Fruit fly (Drosophila melanogaster) whole organism, embryonic: ENCODE data around the gene CG13124.

ENCODE experiments used
- Atf-2 ChIP-seq: fragments of 200-800 bp; sonication (Bioruptor generic); optimal IDR thresholded peaks from 2 replicates; lab custom pipeline; 2016; ENCODE audit warnings: missing biosample characterization, missing genetic modification characterization
- B-H1 ChIP-seq: fragments of 200-800 bp; sonication (Bioruptor generic); IDR thresholded peaks from 3 replicates; pipeline ENCODE4 v1.3.6; 2022; ENCODE audit warnings: missing biosample characterization, missing genetic modification characterization
- CG1602 ChIP-seq: fragments of 200-800 bp; sonication (Bioruptor generic); optimal IDR thresholded peaks from 3 replicates; lab custom pipeline; 2016; ENCODE audit warnings: missing biosample characterization, missing genetic modification characterization
- CG17568 ChIP-seq: fragments of 200-800 bp; sonication (Bioruptor generic); optimal IDR thresholded peaks from 2 replicates; lab custom pipeline; 2018; ENCODE audit warnings: missing biosample characterization, mild to moderate bottlenecking, missing genetic modification characterization, moderate library complexity
- CG1792 ChIP-seq: fragments of 200-800 bp; sonication (Bioruptor generic); optimal IDR thresholded peaks from 2 replicates; lab custom pipeline; 2016; ENCODE audit warnings: missing biosample characterization, missing genetic modification characterization
- CG2129 ChIP-seq: fragments of 200-800 bp; sonication (Bioruptor generic); IDR thresholded peaks from 2 replicates; pipeline ENCODE4 v1.3.6; 2022; ENCODE audit warnings: missing biosample characterization, missing genetic modification characterization; ENCODE audit not compliant: partially characterized antibody
- CG32772 ChIP-seq: fragments of 200-800 bp; sonication (Bioruptor generic); IDR thresholded peaks from 2 replicates; pipeline ENCODE4 v1.3.6; 2022; ENCODE audit warnings: missing biosample characterization, missing genetic modification characterization
- CG33557 ChIP-seq: fragments of 200-800 bp; sonication (Bioruptor generic); optimal IDR thresholded peaks from 2 replicates; lab custom pipeline; 2019; ENCODE audit warnings: missing biosample characterization, mild to moderate bottlenecking, missing genetic modification characterization, moderate library complexity
- CG34224 ChIP-seq: fragments of 200-800 bp; sonication (Bioruptor generic); IDR thresholded peaks from 3 replicates; pipeline ENCODE4 v1.3.6; 2022; ENCODE audit warnings: missing biosample characterization, missing genetic modification characterization; ENCODE audit not compliant: partially characterized antibody
- CG3995 ChIP-seq: fragments of 200-800 bp; sonication (Bioruptor generic); optimal IDR thresholded peaks from 3 replicates; lab custom pipeline; 2016; ENCODE audit warnings: missing biosample characterization, missing genetic modification characterization
- CG8281 ChIP-seq: fragments of 200-800 bp; sonication (Bioruptor generic); optimal IDR thresholded peaks from 2 replicates; lab custom pipeline; 2018; ENCODE audit warnings: missing biosample characterization, mild to moderate bottlenecking, missing genetic modification characterization, moderate library complexity
- CG8478 ChIP-seq: fragments of >200 bp; optimal IDR thresholded peaks from 2 replicates; lab custom pipeline; 2018
- CG8944 ChIP-seq: fragments of 200-800 bp; sonication (Bioruptor generic); optimal IDR thresholded peaks from 3 replicates; lab custom pipeline; 2016; ENCODE audit warnings: missing biosample characterization, missing genetic modification characterization
- CHES-1-like ChIP-seq: fragments of 200-800 bp; sonication (Bioruptor generic); optimal IDR thresholded peaks from 2 replicates; lab custom pipeline; 2016; ENCODE audit warnings: missing biosample characterization, missing genetic modification characterization
- Doc3 ChIP-seq: fragments of 200-800 bp; sonication (Bioruptor generic); IDR thresholded peaks from 3 replicates; pipeline ENCODE4 v1.3.6; 2022; ENCODE audit warnings: missing biosample characterization, missing genetic modification characterization; ENCODE audit not compliant: partially characterized antibody
- Eip74EF ChIP-seq, 2 experiments: fragments of 200-800 bp in 1 of 2; fragments of >200 bp in 1 of 2; sonication (Bioruptor generic) in 1 of 2; optimal IDR thresholded peaks; 2 replicates each; lab custom pipeline; 2017 to 2019; ENCODE audit warnings: missing biosample characterization in 2 of 2, missing genetic modification characterization in 2 of 2, mild to moderate bottlenecking in 1 of 2, moderate library complexity in 1 of 2
- Elba2 ChIP-seq: fragments of 200-800 bp; sonication (Bioruptor generic); optimal IDR thresholded peaks from 3 replicates; lab custom pipeline; 2016; ENCODE audit warnings: missing biosample characterization, missing genetic modification characterization
- Ets65A ChIP-seq: fragments of 200-800 bp; sonication (Bioruptor generic); peaks from one replicate; lab custom pipeline; 2016; ENCODE audit warnings: missing biosample characterization, missing genetic modification characterization
- Gug ChIP-seq: fragments of 200-800 bp; sonication (Bioruptor generic); IDR thresholded peaks from 4 replicates; pipeline ENCODE4 v1.3.6; 2022; ENCODE audit warnings: missing biosample characterization, missing genetic modification characterization
- HLH4C ChIP-seq: fragments of 200-800 bp; sonication (Bioruptor generic); IDR thresholded peaks from 3 replicates; pipeline ENCODE4 v1.3.6; 2022; ENCODE audit warnings: missing biosample characterization, missing genetic modification characterization; ENCODE audit not compliant: partially characterized antibody
- Hmr ChIP-seq: fragments of 200-800 bp; sonication (Bioruptor generic); optimal IDR thresholded peaks from 3 replicates; lab custom pipeline; 2017; ENCODE audit warnings: mild to moderate bottlenecking, missing biosample characterization, missing genetic modification reagents, missing genetic modification characterization
- Myb ChIP-seq: fragments of 200-800 bp; sonication (Bioruptor generic); optimal IDR thresholded peaks from 2 replicates; lab custom pipeline; 2016; ENCODE audit warnings: missing biosample characterization, missing genetic modification characterization
- Ptx1 ChIP-seq: fragments of 200-800 bp; sonication (Bioruptor generic); IDR thresholded peaks from 2 replicates; pipeline ENCODE4 v1.3.6; 2022; ENCODE audit warnings: missing biosample characterization, missing genetic modification characterization
- Sry-β ChIP-seq: fragments of 200-800 bp; sonication (Bioruptor generic); optimal IDR thresholded peaks from 2 replicates; lab custom pipeline; 2018; ENCODE audit warnings: missing biosample characterization, mild to moderate bottlenecking, missing genetic modification characterization, moderate library complexity
- Vsx1 ChIP-seq: fragments of 200-800 bp; sonication (Bioruptor generic); optimal IDR thresholded peaks from 2 replicates; lab custom pipeline; 2017; ENCODE audit warnings: missing biosample characterization, mild to moderate bottlenecking, missing genetic modification characterization, missing genetic modification reagents
- al ChIP-seq: fragments of 200-800 bp; sonication (Bioruptor generic); IDR thresholded peaks from 2 replicates; pipeline ENCODE4 v1.3.6; 2022; ENCODE audit warnings: missing biosample characterization, missing genetic modification characterization
- ase ChIP-seq: fragments of 200-800 bp; sonication (Bioruptor generic); IDR thresholded peaks from 3 replicates; pipeline ENCODE4 v1.3.6; 2022; ENCODE audit warnings: missing biosample characterization, missing genetic modification characterization
- ato ChIP-seq: fragments of 200-800 bp; sonication (Bioruptor generic); IDR thresholded peaks from 2 replicates; pipeline ENCODE4 v1.3.6; 2022; ENCODE audit warnings: missing biosample characterization, missing genetic modification characterization; ENCODE audit not compliant: partially characterized antibody
- bsh ChIP-seq, 2 experiments: fragments of 200-800 bp; sonication (Bioruptor generic); optimal IDR thresholded peaks; 2 replicates each; lab custom pipeline; 2017 to 2018; ENCODE audit warnings: mild to moderate bottlenecking in 2 of 2, missing biosample characterization in 2 of 2, missing genetic modification characterization in 2 of 2, moderate library complexity in 1 of 2
- cad ChIP-seq: fragments of >200 bp; optimal IDR thresholded peaks from 2 replicates; lab custom pipeline; 2017; ENCODE audit warnings: missing biosample characterization, missing genetic modification characterization
- croc ChIP-seq: fragments of 200-800 bp; sonication (Bioruptor generic); conservative IDR thresholded peaks from 3 replicates; pipeline ENCODE4 v1.3.6; 2022; ENCODE audit warnings: missing biosample characterization, missing genetic modification characterization
- crol ChIP-seq: fragments of 200-800 bp; sonication (Bioruptor generic); IDR thresholded peaks from 2 replicates; pipeline ENCODE4 v1.3.6; 2022; ENCODE audit warnings: missing biosample characterization, missing genetic modification characterization
- dan ChIP-seq: fragments of 200-800 bp; sonication (Bioruptor generic); IDR thresholded peaks from 2 replicates; pipeline ENCODE4 v1.3.6; 2022; ENCODE audit warnings: missing biosample characterization, missing genetic modification characterization
- dmrt11E ChIP-seq: fragments of 200-800 bp; sonication (Bioruptor generic); optimal IDR thresholded peaks from 3 replicates; lab custom pipeline; 2018; ENCODE audit warnings: missing biosample characterization, mild to moderate bottlenecking, missing genetic modification characterization, moderate library complexity
- dmrt99B ChIP-seq: fragments of 200-800 bp; sonication (Bioruptor generic); optimal IDR thresholded peaks from 2 replicates; lab custom pipeline; 2018; ENCODE audit warnings: missing biosample characterization, mild to moderate bottlenecking, missing genetic modification characterization, moderate library complexity
- fd64A ChIP-seq: fragments of 200-800 bp; sonication (Bioruptor generic); optimal IDR thresholded peaks from 3 replicates; lab custom pipeline; 2018; ENCODE audit warnings: missing biosample characterization, mild to moderate bottlenecking, missing genetic modification characterization
- grn ChIP-seq: fragments of 200-800 bp; sonication (Bioruptor generic); optimal IDR thresholded peaks from 3 replicates; lab custom pipeline; 2017; ENCODE audit warnings: missing biosample characterization, missing genetic modification characterization
- hbn ChIP-seq: fragments of 200-800 bp; sonication (Bioruptor generic); IDR thresholded peaks from 2 replicates; pipeline ENCODE4 v1.3.6; 2022; ENCODE audit warnings: missing biosample characterization, missing genetic modification characterization; ENCODE audit not compliant: partially characterized antibody
- jumu ChIP-seq: fragments of 200-800 bp; sonication (Bioruptor generic); optimal IDR thresholded peaks from 3 replicates; lab custom pipeline; 2016; ENCODE audit warnings: missing biosample characterization, missing genetic modification characterization
- lab ChIP-seq: fragments of 200-800 bp; sonication (Bioruptor generic); optimal IDR thresholded peaks from 3 replicates; lab custom pipeline; 2017; ENCODE audit warnings: missing biosample characterization, missing genetic modification characterization, mild to moderate bottlenecking, moderate library complexity, missing genetic modification reagents
- lov ChIP-seq, 2 experiments: fragments of 200-800 bp in 1 of 2; fragments of >200 bp in 1 of 2; sonication (Bioruptor generic) in 1 of 2; IDR thresholded peaks in 1 of 2; optimal IDR thresholded peaks in 1 of 2; 2 replicates in 1 of 2; 3 replicates in 1 of 2; pipeline versions ENCODE4 v1.3.6 to Lab custom; 2017 to 2022; ENCODE audit warnings: missing biosample characterization in 1 of 2, missing genetic modification characterization in 1 of 2
- nerfin-1 ChIP-seq: fragments of 200-800 bp; sonication (Bioruptor generic); optimal IDR thresholded peaks from 3 replicates; lab custom pipeline; 2019; ENCODE audit warnings: missing biosample characterization, mild to moderate bottlenecking, missing genetic modification characterization, moderate library complexity
- org-1 ChIP-seq: fragments of 200-800 bp; sonication (Bioruptor generic); optimal IDR thresholded peaks from 2 replicates; lab custom pipeline; 2017; ENCODE audit warnings: missing biosample characterization, missing genetic modification characterization
- trem ChIP-seq: fragments of 200-800 bp; optimal IDR thresholded peaks from 3 replicates; lab custom pipeline; 2019; ENCODE audit warnings: missing biosample characterization, mild to moderate bottlenecking, missing genetic modification characterization, moderate library complexity
- vfl ChIP-seq: fragments of 200-800 bp; sonication (Bioruptor generic); optimal IDR thresholded peaks from 2 replicates; lab custom pipeline; 2016; ENCODE audit warnings: missing biosample characterization, missing genetic modification characterization
- vnd ChIP-seq: fragments of 200-800 bp; sonication (Bioruptor generic); IDR thresholded peaks from 3 replicates; pipeline ENCODE4 v1.3.6; 2022; ENCODE audit warnings: missing biosample characterization, missing genetic modification characterization; ENCODE audit not compliant: partially characterized antibody
- zf30C ChIP-seq: fragments of 200-800 bp; sonication (Bioruptor generic); optimal IDR thresholded peaks from 3 replicates; lab custom pipeline; 2018; ENCODE audit warnings: missing biosample characterization, mild to moderate bottlenecking, missing genetic modification characterization
- zfh2 ChIP-seq: fragments of 200-800 bp; sonication (Bioruptor generic); optimal IDR thresholded peaks from 2 replicates; lab custom pipeline; 2016; ENCODE audit warnings: missing biosample characterization, missing genetic modification characterization

Gene CG13124

DNA sequence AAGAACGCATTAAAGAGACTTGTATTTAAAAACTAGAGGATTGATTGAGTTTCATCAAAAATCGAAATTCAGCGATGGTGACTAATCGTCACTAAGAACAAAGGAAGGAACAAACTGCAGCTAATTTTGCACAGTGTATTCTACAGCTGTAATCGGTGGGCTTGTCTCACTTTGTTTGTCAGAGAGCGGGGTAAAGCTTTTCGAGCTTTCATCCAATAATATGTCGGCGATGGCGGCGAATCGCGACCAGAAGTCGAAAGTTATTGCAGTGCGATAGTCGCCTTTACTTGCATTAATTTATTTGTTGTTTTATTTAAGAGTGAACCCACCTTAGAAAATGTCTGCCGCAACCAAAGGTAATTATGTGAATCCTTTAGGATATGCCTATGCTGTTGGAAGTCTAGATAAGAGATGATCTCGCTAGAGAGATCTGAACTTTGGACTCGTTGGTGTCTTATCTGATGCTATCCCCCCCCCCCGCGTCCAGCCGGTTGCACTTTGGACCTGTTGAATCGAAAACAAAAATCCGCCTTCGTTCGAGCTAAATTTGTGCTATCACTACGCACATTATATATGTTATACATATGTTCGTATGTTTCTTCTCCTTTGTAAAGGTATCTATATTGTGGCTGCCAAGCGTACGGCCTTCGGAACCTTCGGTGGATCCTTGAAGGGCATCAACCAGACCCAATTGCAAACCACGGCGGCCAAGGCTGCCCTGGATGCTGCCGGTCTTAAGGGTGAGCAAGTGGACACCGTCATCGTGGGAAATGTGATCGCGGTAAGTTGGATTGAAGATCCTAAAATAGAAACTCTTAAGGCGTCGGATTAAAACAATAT, 6.8 kb upstream of the CG13124 start, which contains the start of gene yip2 (continued):
- TF ChIP-seq CG8281 (tag; lab: Kevin White, UChicago) (no peak), Elba2 (no peak), croc (GFP tag; lab: Robert Waterston, UW) (no peak), bsh (GFP tag; optimal IDR thresholded peaks at IDR 0.05; lab: Kevin White, UChicago) (peak; percentile 58 to 100), CHES-1-like (peak; percentile 65), dmrt99B (peak; percentile 60), lab (GFP tag; lab: Kevin White, UChicago) (peak; percentile 79), al (GFP tag; lab: Robert Waterston, UW) (no peak; the same call in 1 of the 2 replicates), zfh2 (GFP tag; lab: Kevin White, UChicago) (peak; percentile 67), crol (GFP tag; lab: Robert Waterston, UW) (peak; percentile 66), Ptx1 (GFP tag; lab: Robert Waterston, UW) (peak; percentile 52; the same call in 1 of the 2 replicates), Ets65A (peak; percentile 26), CG32772 (GFP tag; lab: Robert Waterston, UW) (no peak), nerfin-1 (peak; percentile 3), CG1792 (GFP tag; lab: Kevin White, UChicago) (peak; percentile 48), fd64A (no peak), Vsx1 (GFP tag; lab: Kevin White, UChicago) (no peak), CG33557 (GFP tag; lab: Kevin White, UChicago) (no peak), CG2129 (GFP tag; lab: Robert Waterston, UW) (no peak), vnd (GFP tag; lab: Robert Waterston, UW) (no peak), zf30C (GFP tag; lab: Kevin White, UChicago) (peak; percentile 88), trem (tag; lab: Kevin White, UChicago) (no peak), CG8478 (lab: Kevin White, UChicago) (no peak), HLH4C (GFP tag; lab: Robert Waterston, UW) (no peak), CG1602 (GFP tag; lab: Kevin White, UChicago) (no peak), vfl (GFP tag; lab: Kevin White, UChicago) (peak; percentile 44), ase (peak; percentile 49; the same call in 1 of the 3 replicates), CG8944 (peak; percentile 21), cad (GFP tag; lab: Kevin White, UChicago) (no peak), Atf-2 (GFP tag; lab: Kevin White, UChicago) (no peak), dmrt11E (tag; lab: Kevin White, UChicago) (no peak), Hmr (peak; percentile 72), Sry-β (no peak), Gug (GFP tag; lab: Robert Waterston, UW) (peak; percentile 28; the same call in 1 of the 4 replicates), jumu (GFP tag; lab: Kevin White, UChicago) (peak; percentile 56), Doc3 (GFP tag; lab: Robert Waterston, UW) (no peak), ato (GFP tag; lab: Robert Waterston, UW) (no peak), CG17568 (peak; percentile 55), dan (GFP tag; lab: Robert Waterston, UW) (no peak), CG3995 (GFP tag; lab: Kevin White, UChicago) (peak; percentile 14), hbn (GFP tag; lab: Robert Waterston, UW) (no peak), Eip74EF (GFP tag; optimal IDR thresholded peaks at IDR 0.05; lab: Kevin White, UChicago) (peak in 1 of 2 experiments; percentile 65), Myb (GFP tag; lab: Kevin White, UChicago) (peak; percentile 32), lov (optimal IDR thresholded peaks at IDR 0.05; lab: Kevin White, UChicago) (no peak), lov (GFP tag; IDR thresholded peaks at IDR 0.05; lab: Robert Waterston, UW) (no peak), grn (peak; percentile 78), org-1 (GFP tag; lab: Kevin White, UChicago) (peak; percentile 10), B-H1 (no peak; the same call in 2 of the 3 replicates), CG34224 (GFP tag; lab: Robert Waterston, UW) (no peak)
